Fruit fly (Drosophila melanogaster): ENCODE results near the gene CG6769.
A peak's percentile ranks its signal among the peaks of the same experiment; 100 is the strongest.

The CG6769 gene

DNA sequence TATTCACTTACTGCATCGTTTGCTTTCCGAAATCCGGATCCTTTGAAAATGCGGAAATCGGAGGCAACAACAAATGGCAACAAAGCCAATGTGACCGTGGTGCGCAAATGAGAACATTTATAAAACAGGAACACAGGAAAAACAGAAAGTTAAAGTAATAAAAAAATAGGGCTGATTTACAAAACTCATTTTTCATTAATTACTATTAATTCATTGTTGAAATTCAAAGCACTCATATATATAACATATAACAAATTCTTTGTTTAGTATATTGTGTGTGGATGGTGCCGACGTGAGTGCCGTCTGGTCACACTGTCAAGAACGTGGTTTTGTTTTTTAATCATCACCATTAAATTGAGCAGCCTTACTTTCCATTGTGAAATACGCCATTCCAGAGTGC is at the start of gene CG6769, which contains the start of gene Arp8 (continued):
- TF ChIP-seq NfI (GFP tag; optimal IDR thresholded peaks at IDR 0.05): no peak
- no peak for TF ChIP-seq CG13624 (GFP tag; optimal IDR thresholded peaks at IDR 0.05)
- TF ChIP-seq repo (GFP tag; optimal IDR thresholded peaks at IDR 0.05): no peak
- TF ChIP-seq CG6765 (GFP tag; optimal IDR thresholded peaks at IDR 0.05): no peak
- peak; percentile 18; the same call in 1 of the 2 replicates for TF ChIP-seq CG3847 (GFP tag; IDR thresholded peaks at IDR 0.05)
- TF ChIP-seq slp2 (GFP tag; optimal IDR thresholded peaks at IDR 0.05): no peak
- peak; percentile 19 for TF ChIP-seq CG2712 (tag; optimal IDR thresholded peaks at IDR 0.05)
- TF ChIP-seq NC2β (GFP tag; optimal IDR thresholded peaks at IDR 0.05): no peak
- TF ChIP-seq pfk (GFP tag; optimal IDR thresholded peaks at IDR 0.05): no peak
- TF ChIP-seq zf30C (GFP tag; optimal IDR thresholded peaks at IDR 0.05): no peak
- TF ChIP-seq Fer1 (GFP tag; optimal IDR thresholded peaks at IDR 0.05): peak; percentile 45
- no peak for TF ChIP-seq danr (GFP tag; IDR thresholded peaks at IDR 0.05)
- peak; percentile 21 for TF ChIP-seq CG18262 (tag; optimal IDR thresholded peaks at IDR 0.05)
- peak; percentile 14 for TF ChIP-seq Dp (GFP tag; optimal IDR thresholded peaks at IDR 0.05)
- TF ChIP-seq Scr (GFP tag; IDR thresholded peaks at IDR 0.05; ENCODE audit: partially characterized antibody): no peak
- TF ChIP-seq oc (tag; optimal IDR thresholded peaks at IDR 0.05): no peak
- TF ChIP-seq Jarid2 (GFP tag; optimal IDR thresholded peaks at IDR 0.05): no peak
- no peak for TF ChIP-seq jigr1 (GFP tag; IDR thresholded peaks at IDR 0.05)
- TF ChIP-seq rib (GFP tag; IDR thresholded peaks at IDR 0.05): no peak
- no peak for TF ChIP-seq Lpt (GFP tag; optimal IDR thresholded peaks at IDR 0.05)
- no peak for TF ChIP-seq CG1602 (GFP tag; optimal IDR thresholded peaks at IDR 0.05)
- TF ChIP-seq stwl (tag; optimal IDR thresholded peaks at IDR 0.05): peak; percentile 42
- no peak for TF ChIP-seq CG17361 (GFP tag; IDR thresholded peaks at IDR 0.05)
- TF ChIP-seq CG12219 (GFP tag; optimal IDR thresholded peaks at IDR 0.05): no peak
- TF ChIP-seq Bteb2 (GFP tag; optimal IDR thresholded peaks at IDR 0.05): no peak
- peak; percentile 82 for TF ChIP-seq Med (GFP tag)
- no peak for TF ChIP-seq zfh2 (GFP tag; optimal IDR thresholded peaks at IDR 0.05)
- no peak for TF ChIP-seq esg (GFP tag; conservative IDR thresholded peaks at IDR 0.05)
- TF ChIP-seq NK7.1 (GFP tag; optimal IDR thresholded peaks at IDR 0.05): no peak
- no peak for TF ChIP-seq CG6175 (GFP tag; IDR thresholded peaks at IDR 0.05)
- no peak for TF ChIP-seq CG13123 (GFP tag; optimal IDR thresholded peaks at IDR 0.05)
- no peak for TF ChIP-seq prd (optimal IDR thresholded peaks at IDR 0.05)
- TF ChIP-seq prd (GFP tag; IDR thresholded peaks at IDR 0.05): no peak
- peak; percentile 40 for TF ChIP-seq gem (tag; optimal IDR thresholded peaks at IDR 0.05)
- no peak for TF ChIP-seq Atf3 (GFP tag; optimal IDR thresholded peaks at IDR 0.05)
- TF ChIP-seq CG18619 (GFP tag; optimal IDR thresholded peaks at IDR 0.05): no peak
- TF ChIP-seq CG12071 (GFP tag; optimal IDR thresholded peaks at IDR 0.05): no peak
- TF ChIP-seq croc (GFP tag; conservative IDR thresholded peaks at IDR 0.05): no peak
- TF ChIP-seq cato (GFP tag; optimal IDR thresholded peaks at IDR 0.05; ENCODE audit: borderline replicate concordance): peak; percentile 16
- TF ChIP-seq ERR (GFP tag; optimal IDR thresholded peaks at IDR 0.05): no peak
- TF ChIP-seq CG12299 (tag; optimal IDR thresholded peaks at IDR 0.05): peak; percentile 17
- TF ChIP-seq CG3163 (GFP tag; optimal IDR thresholded peaks at IDR 0.05): no peak
- no peak for TF ChIP-seq dmrt99B (tag; optimal IDR thresholded peaks at IDR 0.05)
- TF ChIP-seq CG3065 (GFP tag; optimal IDR thresholded peaks at IDR 0.05): no peak
- no peak for TF ChIP-seq HLH54F (GFP tag; optimal IDR thresholded peaks at IDR 0.05)
- TF ChIP-seq eyg (GFP tag; optimal IDR thresholded peaks at IDR 0.05): no peak
- TF ChIP-seq nmo (GFP tag; optimal IDR thresholded peaks at IDR 0.05): peak; percentile 12
- peak; percentile 27 for TF ChIP-seq CG17829 (tag; optimal IDR thresholded peaks at IDR 0.05)
- TF ChIP-seq br (optimal IDR thresholded peaks at IDR 0.05): no peak
- no peak for TF ChIP-seq inv (GFP tag; IDR thresholded peaks at IDR 0.05; ENCODE audit: partially characterized antibody)
- no peak for TF ChIP-seq CG10959 (GFP tag; IDR thresholded peaks at IDR 0.05)
- no peak for TF ChIP-seq CG1024 (GFP tag; IDR thresholded peaks at IDR 0.05)
- TF ChIP-seq vfl (GFP tag; optimal IDR thresholded peaks at IDR 0.05): no peak

All from whole organism, embryonic.